Worm (Caenorhabditis elegans) whole organism, midembryonic: Measurements from ENCODE around the gene F16B4.4.

Experiments used
- T22C8.4 ChIP-seq: fragments of 200-800 bp; sonication (Bioruptor generic); IDR thresholded peaks from 2 replicates; pipeline ENCODE4 v1.3.6; 2022; ENCODE audit warnings: missing genetic modification characterization, missing compliant biosample characterization
- cog-1 ChIP-seq: sonication (generic microtip); optimal IDR thresholded peaks from 2 replicates; lab custom pipeline; 2016; ENCODE audit warnings: missing genetic modification characterization, missing compliant biosample characterization
- flt-1 ChIP-seq: fragments of 200-800 bp; sonication (Bioruptor generic); IDR thresholded peaks from 2 replicates; pipeline ENCODE4 v1.3.6; 2022; ENCODE audit warnings: missing genetic modification characterization, missing compliant biosample characterization
- klf-2 ChIP-seq: fragments of 200-800 bp; sonication (Bioruptor generic); conservative IDR thresholded peaks from 2 replicates; pipeline ENCODE4 v1.3.6; 2022; ENCODE audit warnings: missing genetic modification reagents, missing genetic modification characterization, missing compliant biosample characterization
- med-1 ChIP-seq: sonication (generic microtip); optimal IDR thresholded peaks from 2 replicates; lab custom pipeline; 2017; ENCODE audit warnings: missing genetic modification characterization, mild to moderate bottlenecking, missing compliant biosample characterization, antibody characterized with exemption, missing genetic modification reagents; ENCODE audit not compliant: insufficient read depth
- ref-1 ChIP-seq: fragments of 200-800 bp; sonication (Bioruptor generic); conservative IDR thresholded peaks from 2 replicates; pipeline ENCODE4 v1.3.6; 2022; ENCODE audit warnings: missing genetic modification reagents, missing genetic modification characterization, missing compliant biosample characterization
- tab-1 ChIP-seq: fragments of 200-800 bp; sonication (Bioruptor generic); IDR thresholded peaks from 2 replicates; pipeline ENCODE4 v1.3.6; 2022; ENCODE audit warnings: missing genetic modification characterization, missing compliant biosample characterization
- ztf-23 ChIP-seq: fragments of 200-800 bp; sonication (Bioruptor generic); IDR thresholded peaks from 2 replicates; pipeline ENCODE4 v1.3.6; 2022; ENCODE audit warnings: missing genetic modification reagents, missing genetic modification characterization, missing compliant biosample characterization
- ztf-29 ChIP-seq: fragments of 200-800 bp; sonication (Bioruptor generic); IDR thresholded peaks from 2 replicates; pipeline ENCODE4 v1.3.6; 2022; ENCODE audit warnings: missing genetic modification reagents, missing genetic modification characterization, missing compliant biosample characterization

Gene F16B4.4

ce11 chrV:1586906-1587305, 6.9 kb upstream of the F16B4.4 start, which contains the start of gene F16B4.6:
TSS of gene F16B4.6 (plus strand) at chrV:1587206.
- TF ChIP-seq med-1 (GFP tag; lab: Kevin White, UChicago) (no peak), flt-1 (GFP tag; lab: Robert Waterston, UW) (no peak), ref-1 (GFP tag; lab: Robert Waterston, UW) (no peak), tab-1 (GFP tag; lab: Robert Waterston, UW) (no peak), klf-2 (GFP tag; lab: Robert Waterston, UW) (no peak), ztf-23 (no peak)

- TF ChIP-seq ztf-23 (no peak), cog-1 (tag; lab: Kevin White, UChicago) (no peak), ref-1 (GFP tag; lab: Robert Waterston, UW) (no peak), med-1 (GFP tag; lab: Kevin White, UChicago) (no peak), klf-2 (GFP tag; lab: Robert Waterston, UW) (no peak), T22C8.4 (no peak), flt-1 (GFP tag; lab: Robert Waterston, UW) (no peak), tab-1 (GFP tag; lab: Robert Waterston, UW) (no peak), ztf-29 (GFP tag; lab: Robert Waterston, UW) (no peak)
Observed at ce11 chrV:1588128-1588527, 5.7 kb upstream of the F16B4.4 start, which contains the start of gene F16B4.5. TSS of gene F16B4.5 (plus strand) at chrV:1588428.

- TF ChIP-seq tab-1 (GFP tag; lab: Robert Waterston, UW) (no peak), cog-1 (tag; lab: Kevin White, UChicago) (no peak)
Observed at ce11 chrV:1594554-1595092, 804 bp downstream of the F16B4.4 start.

DNA sequence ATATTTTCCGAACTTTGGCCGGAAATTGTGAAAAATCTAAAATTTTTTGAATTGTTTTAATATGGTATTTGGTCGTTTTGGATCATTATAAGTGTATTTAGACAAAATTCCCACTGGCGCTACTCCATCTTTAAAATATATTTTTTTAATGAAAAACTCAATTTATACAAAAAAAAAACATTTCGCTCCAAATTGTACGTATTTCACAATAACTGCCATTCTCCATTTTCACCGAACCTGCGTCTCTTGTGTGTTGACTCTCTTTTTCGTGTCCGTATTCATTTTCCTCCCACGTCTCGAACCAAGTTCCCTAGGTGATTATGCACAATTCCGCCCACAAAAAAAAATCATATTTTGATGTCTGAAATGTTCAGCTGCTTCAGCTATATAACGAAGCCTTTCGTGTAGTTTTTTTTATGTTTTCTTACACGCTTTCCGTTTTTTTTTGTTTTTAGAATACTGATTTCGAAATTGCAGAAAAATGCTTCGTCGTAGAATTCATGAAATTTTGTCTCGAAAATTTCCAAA, 6.8 kb downstream of the F16B4.4 start, which contains the start of gene F16B4.2:
Gene F16B4.2, plus strand, starts transcription at position 478 of the 528 bp plus-strand sequence.
- TF ChIP-seq ztf-29 (GFP tag; lab: Robert Waterston, UW) (no peak), cog-1 (tag; lab: Kevin White, UChicago) (no peak)

DNA sequence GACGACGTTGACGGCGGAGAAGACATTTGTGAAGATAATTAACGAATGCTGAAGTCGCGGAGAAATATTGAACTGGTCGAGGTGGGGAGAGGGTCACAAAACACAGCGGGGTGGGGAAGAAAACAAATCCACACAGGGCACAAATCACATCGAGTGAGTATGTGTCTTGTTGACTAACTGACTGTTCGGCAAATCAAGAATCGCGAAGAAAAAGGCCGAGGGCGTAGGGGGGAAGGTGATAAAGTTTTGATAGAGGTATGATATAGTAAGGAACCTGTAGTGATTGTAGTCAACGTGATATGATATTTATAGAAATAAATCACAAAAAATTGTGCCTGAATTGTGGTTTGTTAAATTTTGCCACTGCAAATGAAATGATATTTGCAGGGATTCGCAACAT, 14.0 kb downstream of the F16B4.4 start, which contains the start of gene nhr-178:
Gene nhr-178, minus strand, starts transcription at position 164 of the 400 bp plus-strand sequence.
- TF ChIP-seq ztf-23: no peak
- TF ChIP-seq tab-1 (GFP tag; lab: Robert Waterston, UW): no peak
- TF ChIP-seq cog-1 (tag; lab: Kevin White, UChicago): no peak
- TF ChIP-seq klf-2 (GFP tag; lab: Robert Waterston, UW): no peak
- TF ChIP-seq ztf-29 (GFP tag; lab: Robert Waterston, UW): no peak
- TF ChIP-seq T22C8.4: no peak
- no peak for TF ChIP-seq med-1 (GFP tag; lab: Kevin White, UChicago)
- TF ChIP-seq ref-1 (GFP tag; lab: Robert Waterston, UW): no peak

- TF ChIP-seq tab-1 (GFP tag; lab: Robert Waterston, UW) (no peak), ref-1 (GFP tag; lab: Robert Waterston, UW) (no peak), klf-2 (GFP tag; lab: Robert Waterston, UW) (no peak), T22C8.4 (no peak), cog-1 (tag; lab: Kevin White, UChicago) (no peak), med-1 (GFP tag; lab: Kevin White, UChicago) (no peak), flt-1 (GFP tag; lab: Robert Waterston, UW) (no peak), ztf-29 (GFP tag; lab: Robert Waterston, UW) (no peak), ztf-23 (no peak)
Observed at ce11 chrV:1610097-1610496, 16.3 kb downstream of the F16B4.4 start, which contains the start of gene nhr-177. TSS of gene nhr-177 (plus strand) at chrV:1610263.

DNA sequence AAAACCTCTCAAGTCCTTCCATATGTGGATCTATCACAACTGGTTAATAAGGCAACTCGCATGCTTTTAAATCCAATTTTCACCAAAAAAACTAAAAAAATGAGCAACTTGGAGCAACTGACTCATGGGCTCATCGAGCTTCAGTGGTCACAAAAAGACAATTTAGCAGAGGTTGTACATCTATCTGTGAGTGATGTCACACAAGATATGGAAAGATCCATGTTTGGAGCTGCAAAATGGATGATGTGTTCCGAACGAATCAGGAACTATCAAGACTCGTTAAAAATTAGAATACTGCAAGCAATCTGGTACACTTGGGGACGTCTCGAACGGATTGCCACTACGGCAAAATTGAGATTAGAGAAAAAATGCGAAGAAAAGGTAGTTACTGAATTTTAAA, 17.8 kb downstream of the F16B4.4 start:
- no peak for TF ChIP-seq T22C8.4

DNA sequence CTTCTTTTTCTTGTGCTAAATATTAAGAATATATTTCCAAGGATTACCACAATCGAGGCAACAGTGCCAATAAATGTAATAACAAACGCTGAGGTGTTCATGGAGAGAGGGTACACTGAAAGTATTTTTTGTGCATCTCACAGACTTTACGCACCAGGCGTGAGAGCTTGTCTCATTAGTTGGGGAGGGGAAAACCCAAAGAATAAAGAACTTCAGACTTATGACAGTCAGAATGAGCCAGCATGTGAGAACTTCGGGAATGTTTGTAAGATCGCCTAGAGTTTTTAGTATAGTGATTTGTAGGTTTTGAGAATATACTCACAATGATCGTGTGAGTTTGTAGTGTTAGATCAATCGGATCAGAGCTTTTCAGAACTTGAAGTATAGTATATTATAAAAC, 20.9 kb downstream of the F16B4.4 start, which contains the start of gene srbc-41:
Gene srbc-41, minus strand, starts transcription at position 101 of the 400 bp plus-strand sequence.
- no peak for TF ChIP-seq ztf-29 (GFP tag; lab: Robert Waterston, UW)
- no peak for TF ChIP-seq cog-1 (tag; lab: Kevin White, UChicago)
- TF ChIP-seq tab-1 (GFP tag; lab: Robert Waterston, UW): no peak
- no peak for TF ChIP-seq ref-1 (GFP tag; lab: Robert Waterston, UW)
- no peak for TF ChIP-seq T22C8.4
- TF ChIP-seq klf-2 (GFP tag; lab: Robert Waterston, UW): no peak
- no peak for TF ChIP-seq med-1 (GFP tag; lab: Kevin White, UChicago)

- TF ChIP-seq ztf-29 (GFP tag; lab: Robert Waterston, UW): no peak
- no peak for TF ChIP-seq T22C8.4
- no peak for TF ChIP-seq flt-1 (GFP tag; lab: Robert Waterston, UW)
- no peak for TF ChIP-seq ref-1 (GFP tag; lab: Robert Waterston, UW)
- no peak for TF ChIP-seq klf-2 (GFP tag; lab: Robert Waterston, UW)
- no peak for TF ChIP-seq med-1 (GFP tag; lab: Kevin White, UChicago)
- TF ChIP-seq tab-1 (GFP tag; lab: Robert Waterston, UW): no peak
- no peak for TF ChIP-seq cog-1 (tag; lab: Kevin White, UChicago)
- no peak for TF ChIP-seq ztf-23
Observed at ce11 chrV:1618760-1619159, 24.9 kb downstream of the F16B4.4 start, which contains the start of gene nhr-179. TSS of gene nhr-179 (minus strand) at chrV:1618860.

DNA sequence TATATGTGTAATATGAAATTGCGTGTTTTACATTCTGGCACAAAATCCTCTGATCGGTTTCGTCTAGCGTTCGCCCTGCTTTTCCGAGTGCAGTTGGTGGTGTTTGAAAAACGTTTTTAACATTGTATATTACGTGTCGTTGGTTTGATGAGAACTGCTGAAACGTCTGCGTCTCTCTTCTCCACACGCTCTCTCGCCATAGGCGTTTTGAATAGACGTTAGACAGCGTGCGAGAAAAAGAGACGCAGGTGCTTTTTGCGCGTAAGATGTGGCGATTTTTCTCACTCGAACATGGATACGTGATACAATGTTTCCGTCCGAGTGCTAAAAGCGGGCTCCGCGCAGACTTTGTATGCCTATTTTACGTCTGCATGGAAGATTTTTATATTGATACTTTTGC, 26.7 kb downstream of the F16B4.4 start:
- TF ChIP-seq cog-1 (tag; lab: Kevin White, UChicago) (no peak), T22C8.4 (no peak), med-1 (GFP tag; lab: Kevin White, UChicago) (no peak), flt-1 (GFP tag; lab: Robert Waterston, UW) (no peak), ztf-23 (no peak), ztf-29 (GFP tag; lab: Robert Waterston, UW) (no peak), klf-2 (GFP tag; lab: Robert Waterston, UW) (no peak), ref-1 (GFP tag; lab: Robert Waterston, UW) (no peak), tab-1 (GFP tag; lab: Robert Waterston, UW) (no peak)
